Fruit fly (Drosophila melanogaster): Measurements from ENCODE around the gene CG15169.
A peak's percentile ranks its signal among the peaks of the same experiment; 100 is the strongest.

Gene CG15169

dm6 chr2L:18944175-18945012, 46.4 kb upstream of the CG15169 start (continued):
- TF ChIP-seq CG1233 (GFP tag; optimal IDR thresholded peaks at IDR 0.05) (no peak), ci (GFP tag; IDR thresholded peaks at IDR 0.05) (no peak), h (optimal IDR thresholded peaks at IDR 0.05) (no peak), CG3995 (GFP tag; optimal IDR thresholded peaks at IDR 0.05) (no peak), Dek (tag; optimal IDR thresholded peaks at IDR 0.05) (no peak), Dad (GFP tag; optimal IDR thresholded peaks at IDR 0.05) (no peak), br (optimal IDR thresholded peaks at IDR 0.05) (no peak), CG15073 (GFP tag; optimal IDR thresholded peaks at IDR 0.05) (no peak), CG32767 (GFP tag; IDR thresholded peaks at IDR 0.05) (no peak), CG4360 (GFP tag; IDR thresholded peaks at IDR 0.05) (no peak), Dll (GFP tag; IDR thresholded peaks at IDR 0.05; ENCODE audit: partially characterized antibody) (no peak), luna (GFP tag; optimal IDR thresholded peaks at IDR 0.05) (no peak), trh (GFP tag; optimal IDR thresholded peaks at IDR 0.05) (no peak), trem (tag; optimal IDR thresholded peaks at IDR 0.05) (no peak), CG9876 (GFP tag; optimal IDR thresholded peaks at IDR 0.05) (no peak), ham (GFP tag; IDR thresholded peaks at IDR 0.05) (no peak), Jarid2 (GFP tag; optimal IDR thresholded peaks at IDR 0.05) (no peak), wek (GFP tag; optimal IDR thresholded peaks at IDR 0.05) (peak; percentile 35), stwl (tag; optimal IDR thresholded peaks at IDR 0.05) (peak; percentile 19), CG4328 (GFP tag; optimal IDR thresholded peaks at IDR 0.05) (peak; percentile 8), CG17802 (tag; optimal IDR thresholded peaks at IDR 0.05) (no peak), slbo (GFP tag; IDR thresholded peaks at IDR 0.05) (no peak), CG4820 (GFP tag; optimal IDR thresholded peaks at IDR 0.05) (no peak), Taf1 (GFP tag; IDR thresholded peaks at IDR 0.05) (no peak), eyg (GFP tag; optimal IDR thresholded peaks at IDR 0.05) (no peak), repo (GFP tag; optimal IDR thresholded peaks at IDR 0.05) (no peak), Sin3A (optimal IDR thresholded peaks at IDR 0.05) (peak; percentile 36), Antp (GFP tag; optimal IDR thresholded peaks at IDR 0.05) (no peak), CG12155 (GFP tag; optimal IDR thresholded peaks at IDR 0.05) (peak; percentile 81), al (GFP tag; IDR thresholded peaks at IDR 0.05) (no peak), CG11723 (GFP tag; optimal IDR thresholded peaks at IDR 0.05) (no peak), PHDP (tag; optimal IDR thresholded peaks at IDR 0.05) (no peak), pros (GFP tag; optimal IDR thresholded peaks at IDR 0.05) (peak; percentile 100), ap (GFP tag; IDR thresholded peaks at IDR 0.05) (no peak), CG13287 (GFP tag; IDR thresholded peaks at IDR 0.05; ENCODE audit: partially characterized antibody) (no peak), CG1024 (GFP tag; IDR thresholded peaks at IDR 0.05) (no peak), Nf-YC (tag; optimal IDR thresholded peaks at IDR 0.05) (peak; percentile 71), ro (GFP tag; IDR thresholded peaks at IDR 0.05) (no peak), Sry-β (GFP tag; optimal IDR thresholded peaks at IDR 0.05) (no peak), CG13424 (tag; optimal IDR thresholded peaks at IDR 0.05) (no peak), CG14965 (GFP tag; optimal IDR thresholded peaks at IDR 0.05; ENCODE audit: borderline replicate concordance) (no peak), CG7271 (tag; optimal IDR thresholded peaks at IDR 0.05) (no peak), CG10543 (GFP tag; optimal IDR thresholded peaks at IDR 0.05) (peak; percentile 82), Opbp (GFP tag; IDR thresholded peaks at IDR 0.05; ENCODE audit: partially characterized antibody) (no peak), dmrt99B (tag; optimal IDR thresholded peaks at IDR 0.05) (peak; percentile 38), BtbVII (GFP tag; optimal IDR thresholded peaks at IDR 0.05) (peak; percentile 12), Med (GFP tag) (peak; percentile 84), CG2889 (GFP tag; IDR thresholded peaks at IDR 0.05) (no peak), aop (GFP tag; IDR thresholded peaks at IDR 0.05) (no peak), Hr39 (optimal IDR thresholded peaks at IDR 0.05) (no peak), HmgD (GFP tag; optimal IDR thresholded peaks at IDR 0.05) (peak; percentile 77), Dfd (GFP tag; optimal IDR thresholded peaks at IDR 0.05) (no peak)

All from whole organism, embryonic.